Worm (Caenorhabditis elegans) whole organism, mixed stage, embryonic: ENCODE results near the gene F59A6.13.

ENCODE experiments used
- bed-3 ChIP-seq: fragments of 200-800 bp; sonication (Bioruptor generic); optimal IDR thresholded peaks from 3 replicates; lab custom pipeline; 2018; ENCODE audit warnings: mild to moderate bottlenecking, missing genetic modification characterization, moderate library complexity, missing compliant biosample characterization
- blmp-1 ChIP-seq: fragments of 150-350 bp; optimal IDR thresholded peaks from 2 replicates; lab custom pipeline; 2014; ENCODE audit warnings: missing biosample characterization, missing genetic modification characterization
- ceh-39 ChIP-seq: fragments of 150-350 bp; optimal IDR thresholded peaks from 2 replicates; lab custom pipeline; 2014; ENCODE audit warnings: missing biosample characterization, missing genetic modification characterization
- ceh-43 ChIP-seq: fragments of 200-800 bp; sonication (Bioruptor generic); optimal IDR thresholded peaks from 2 replicates; lab custom pipeline; 2018; ENCODE audit warnings: mild to moderate bottlenecking, missing genetic modification characterization, moderate library complexity, missing compliant biosample characterization
- ceh-83 ChIP-seq: fragments of 200-800 bp; sonication (Bioruptor generic); optimal IDR thresholded peaks from 2 replicates; lab custom pipeline; 2018; ENCODE audit warnings: mild to moderate bottlenecking, missing genetic modification characterization, missing compliant biosample characterization
- ces-1 ChIP-seq: fragments of 150-350 bp; optimal IDR thresholded peaks from 2 replicates; lab custom pipeline; 2014; ENCODE audit warnings: missing biosample characterization, missing genetic modification reagents, missing genetic modification characterization
- cnd-1 ChIP-seq: fragments of 200-800 bp; sonication (Bioruptor generic); optimal IDR thresholded peaks from 2 replicates; lab custom pipeline; 2018; ENCODE audit warnings: mild to moderate bottlenecking, missing genetic modification characterization, missing compliant biosample characterization
- drap-1 ChIP-seq: fragments of 200-800 bp; sonication (Bioruptor generic); optimal IDR thresholded peaks from 3 replicates; lab custom pipeline; 2018; ENCODE audit warnings: mild to moderate bottlenecking, missing genetic modification characterization, missing compliant biosample characterization
- elt-3 ChIP-seq: fragments of 150-350 bp; optimal IDR thresholded peaks from 2 replicates; lab custom pipeline; 2014; ENCODE audit warnings: missing biosample characterization, missing genetic modification characterization
- flh-1 ChIP-seq: fragments of 200-800 bp; sonication (Bioruptor generic); optimal IDR thresholded peaks from 2 replicates; lab custom pipeline; 2018; ENCODE audit warnings: mild to moderate bottlenecking, missing genetic modification characterization, moderate library complexity, missing compliant biosample characterization
- ham-2 ChIP-seq: fragments of 200-800 bp; sonication (Bioruptor generic); optimal IDR thresholded peaks from 2 replicates; lab custom pipeline; 2018; ENCODE audit warnings: mild to moderate bottlenecking, missing genetic modification characterization, missing compliant biosample characterization
- hlh-1 ChIP-seq: fragments of 150-350 bp; optimal IDR thresholded peaks from 2 replicates; lab custom pipeline; 2014; ENCODE audit warnings: missing biosample characterization, missing genetic modification reagents, missing genetic modification characterization
- lin-13 ChIP-seq: fragments of 150-350 bp; optimal IDR thresholded peaks from 2 replicates; lab custom pipeline; 2014; ENCODE audit warnings: missing biosample characterization, missing genetic modification characterization
- lin-32 ChIP-seq: fragments of 200-800 bp; sonication (Bioruptor generic); optimal IDR thresholded peaks from 2 replicates; lab custom pipeline; 2018; ENCODE audit warnings: mild to moderate bottlenecking, missing genetic modification characterization, missing compliant biosample characterization
- lsy-2 ChIP-seq: fragments of 150-350 bp; optimal IDR thresholded peaks from 2 replicates; lab custom pipeline; 2014; ENCODE audit warnings: missing biosample characterization, missing genetic modification characterization
- mab-5 ChIP-seq: fragments of 150-350 bp; optimal IDR thresholded peaks from 2 replicates; lab custom pipeline; 2014; ENCODE audit warnings: missing biosample characterization, missing genetic modification characterization
- mls-2 ChIP-seq: sonication (generic microtip); optimal IDR thresholded peaks from 2 replicates; lab custom pipeline; 2016; ENCODE audit warnings: mild to moderate bottlenecking, missing genetic modification characterization, moderate library complexity, missing compliant biosample characterization
- nhr-12 ChIP-seq: fragments of 150-350 bp; optimal IDR thresholded peaks from 2 replicates; lab custom pipeline; 2014; ENCODE audit warnings: missing biosample characterization, missing genetic modification characterization
- nhr-2 ChIP-seq: fragments of 150-350 bp; optimal IDR thresholded peaks from 2 replicates; lab custom pipeline; 2014; ENCODE audit warnings: missing biosample characterization, missing genetic modification characterization
- nhr-237 ChIP-seq: fragments of 150-350 bp; optimal IDR thresholded peaks from 2 replicates; lab custom pipeline; 2014; ENCODE audit warnings: missing biosample characterization, missing genetic modification characterization
- nhr-76 ChIP-seq: sonication (generic microtip); optimal IDR thresholded peaks from 2 replicates; lab custom pipeline; 2017; ENCODE audit warnings: missing biosample characterization, missing genetic modification characterization
- sem-2 ChIP-seq: fragments of 200-800 bp; sonication (Bioruptor generic); optimal IDR thresholded peaks from 2 replicates; lab custom pipeline; 2018; ENCODE audit warnings: mild to moderate bottlenecking, missing genetic modification characterization, missing compliant biosample characterization
- snpc-4 ChIP-seq: fragments of 150-350 bp; optimal IDR thresholded peaks from 2 replicates; lab custom pipeline; 2014; ENCODE audit warnings: missing biosample characterization, missing genetic modification characterization
- sptf-1 ChIP-seq: sonication (generic microtip); optimal IDR thresholded peaks from 2 replicates; lab custom pipeline; 2017; ENCODE audit warnings: mild to moderate bottlenecking, missing genetic modification characterization, moderate library complexity, missing compliant biosample characterization
- tbx-8 ChIP-seq: fragments of 200-800 bp; sonication (Bioruptor generic); optimal IDR thresholded peaks from 2 replicates; lab custom pipeline; 2018; ENCODE audit warnings: mild to moderate bottlenecking, missing genetic modification characterization, moderate library complexity, missing compliant biosample characterization
- unc-120 ChIP-seq: sonication (generic microtip); optimal IDR thresholded peaks from 2 replicates; lab custom pipeline; 2017; ENCODE audit warnings: missing genetic modification characterization, missing compliant biosample characterization; ENCODE audit not compliant: poor library complexity, severe bottlenecking
- unc-39 ChIP-seq: fragments of 150-350 bp; optimal IDR thresholded peaks from 2 replicates; lab custom pipeline; 2014; ENCODE audit warnings: missing biosample characterization, missing genetic modification characterization
- unc-62 ChIP-seq: fragments of 150-350 bp; optimal IDR thresholded peaks from 2 replicates; lab custom pipeline; 2014; ENCODE audit warnings: missing biosample characterization, missing genetic modification reagents, missing genetic modification characterization
- zip-8 ChIP-seq: fragments of 150-350 bp; optimal IDR thresholded peaks from 2 replicates; lab custom pipeline; 2014; ENCODE audit warnings: missing biosample characterization, missing genetic modification characterization
- ztf-11 ChIP-seq: fragments of 150-350 bp; optimal IDR thresholded peaks from 2 replicates; lab custom pipeline; 2014; ENCODE audit warnings: missing biosample characterization, missing genetic modification characterization

F59A6.13 gene

DNA sequence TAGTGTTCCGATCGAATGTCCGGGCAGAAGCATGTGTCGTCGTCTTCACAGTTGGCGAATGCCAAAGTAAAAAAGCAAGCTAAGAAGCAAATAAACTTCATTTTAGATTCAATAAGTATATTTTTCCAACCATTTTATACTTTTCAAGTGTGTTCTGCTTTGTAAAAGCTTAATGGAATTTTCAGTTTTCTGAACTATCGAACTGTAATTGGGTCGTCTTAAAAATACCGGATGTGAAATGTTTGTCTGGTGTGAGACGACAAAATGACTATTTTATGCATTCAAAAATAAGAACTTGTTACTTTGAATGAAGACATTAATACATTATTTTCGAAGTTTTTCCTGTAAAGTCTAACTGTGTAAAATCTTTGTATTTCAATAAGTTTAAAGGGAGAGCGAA is 23.9 kb upstream of the F59A6.13 start, which contains the start of gene F59A6.11:
F59A6.11 (minus strand) TSS at position 101 of the 400 bp plus-strand sequence.
- TF ChIP-seq snpc-4 (tag; lab: Kevin White, UChicago) (no peak), nhr-76 (tag; lab: Kevin White, UChicago) (no peak), lin-13 (tag; lab: Kevin White, UChicago) (no peak), ceh-83 (GFP tag; lab: Kevin White, UChicago) (no peak), ceh-39 (tag; lab: Kevin White, UChicago) (no peak), tbx-8 (GFP tag; lab: Kevin White, UChicago) (no peak), unc-62 (GFP tag; lab: Kevin White, UChicago) (no peak), unc-120 (tag; lab: Kevin White, UChicago) (no peak), lin-32 (GFP tag; lab: Kevin White, UChicago) (no peak), ceh-43 (GFP tag; lab: Kevin White, UChicago) (no peak), nhr-2 (no peak), bed-3 (GFP tag; lab: Kevin White, UChicago) (no peak), nhr-237 (no peak), sem-2 (no peak), sptf-1 (tag; lab: Kevin White, UChicago) (no peak), zip-8 (no peak), blmp-1 (tag; lab: Kevin White, UChicago) (no peak)

DNA sequence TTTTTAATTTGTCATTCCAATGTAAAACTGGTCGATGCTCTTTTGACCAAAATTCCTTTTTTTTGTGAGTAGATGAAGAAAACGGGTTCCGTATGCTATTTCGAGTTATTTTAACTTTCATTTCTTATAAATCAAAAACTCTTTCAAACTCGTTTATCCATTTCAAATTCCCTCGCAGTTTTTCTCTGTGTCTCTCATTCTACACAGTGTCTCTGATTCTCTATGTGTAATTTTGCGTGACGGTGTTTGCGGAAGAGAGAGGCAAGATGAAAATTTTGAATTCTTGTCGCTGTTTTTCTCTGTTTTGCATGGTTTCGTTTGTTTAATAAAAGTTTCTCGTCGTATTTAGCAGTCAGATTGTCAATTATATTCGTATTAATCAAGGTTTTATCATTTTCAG is 23.5 kb upstream of the F59A6.13 start, which contains the start of gene citk-2:
citk-2 (plus strand) TSS at position 399 of the 400 bp plus-strand sequence.
- TF ChIP-seq nhr-237 = peak; percentile 86
- peak; percentile 53 for TF ChIP-seq lin-13 (tag; lab: Kevin White, UChicago)
- no peak for TF ChIP-seq snpc-4 (tag; lab: Kevin White, UChicago)
- TF ChIP-seq ztf-11 (tag; lab: Kevin White, UChicago) = no peak

DNA sequence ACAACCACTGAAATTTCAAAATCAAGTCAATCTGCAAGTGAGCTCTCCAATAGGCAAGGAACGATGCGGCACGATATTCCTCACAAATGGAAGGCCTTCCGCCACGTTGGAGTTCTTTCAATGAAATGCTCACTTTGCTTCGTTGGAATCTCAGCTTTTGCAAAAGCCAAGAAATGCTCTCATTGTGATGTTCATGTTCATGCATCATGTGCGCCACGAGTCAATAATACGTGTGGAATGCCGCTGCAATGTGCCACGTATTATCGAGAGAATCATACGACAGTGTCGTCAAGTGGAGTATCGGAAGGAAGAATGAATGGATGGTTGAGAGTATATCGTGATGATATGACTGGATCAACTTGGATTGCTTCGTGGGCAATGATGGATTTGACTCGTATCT is 20.7 kb upstream of the F59A6.13 start:
- TF ChIP-seq ceh-83 (GFP tag; lab: Kevin White, UChicago) (no peak), ztf-11 (tag; lab: Kevin White, UChicago) (no peak), unc-39 (tag; lab: Kevin White, UChicago) (no peak), lsy-2 (no peak), nhr-76 (tag; lab: Kevin White, UChicago) (no peak), cnd-1 (tag; lab: Kevin White, UChicago) (no peak), ces-1 (no peak), nhr-237 (no peak), blmp-1 (tag; lab: Kevin White, UChicago) (no peak), ceh-39 (tag; lab: Kevin White, UChicago) (no peak), zip-8 (no peak), lin-32 (GFP tag; lab: Kevin White, UChicago) (no peak), snpc-4 (tag; lab: Kevin White, UChicago) (no peak), ham-2 (GFP tag; lab: Kevin White, UChicago) (no peak), mab-5 (tag; lab: Kevin White, UChicago) (no peak), sem-2 (no peak), ceh-43 (GFP tag; lab: Kevin White, UChicago) (no peak), flh-1 (no peak)
- TF ChIP-seq, all 35 proteins: peak for 0

DNA sequence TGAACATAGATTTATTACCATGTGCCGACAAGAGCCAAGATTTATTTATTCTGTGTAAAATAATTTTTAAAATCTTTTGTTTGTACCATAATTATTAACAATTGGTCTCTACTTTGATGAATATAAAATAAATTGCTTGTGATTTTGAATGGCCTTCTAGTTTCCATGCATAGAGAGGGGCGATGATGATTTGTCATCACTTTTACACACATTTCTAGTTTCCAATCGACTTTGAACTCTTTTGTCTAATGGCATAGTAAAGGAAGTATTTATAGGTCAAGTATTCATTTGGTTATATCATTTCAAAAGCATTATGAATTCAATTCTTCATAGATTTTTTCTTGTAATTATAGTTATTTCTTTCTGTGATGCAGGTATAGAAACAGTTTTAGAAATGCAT is 18.9 kb upstream of the F59A6.13 start, which contains the start of gene F59A6.10:
F59A6.10 (plus strand) TSS at position 301 of the 400 bp plus-strand sequence.
- no peak for TF ChIP-seq tbx-8 (GFP tag; lab: Kevin White, UChicago)
- no peak for TF ChIP-seq sem-2

DNA sequence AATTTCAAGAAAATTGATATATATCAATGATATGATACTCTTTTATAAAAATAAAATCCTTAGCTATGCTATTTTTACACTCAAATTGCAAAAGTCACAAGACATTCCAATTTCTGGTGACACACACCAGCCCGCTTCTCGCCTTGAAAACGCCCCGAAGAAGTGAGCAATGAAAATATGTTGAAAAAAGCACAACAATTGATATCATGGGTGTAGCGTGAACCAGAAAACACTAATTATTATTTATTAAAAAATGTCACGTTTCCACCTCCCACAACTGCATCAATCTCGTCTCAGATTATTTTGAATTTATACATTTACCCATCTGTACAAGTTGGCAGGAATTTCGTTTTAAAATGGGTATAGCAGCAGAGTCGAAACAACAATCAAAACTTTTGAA is 17.8 kb upstream of the F59A6.13 start, which contains the start of gene F59A6.4:
F59A6.4 (plus strand) TSS at position 301 of the 400 bp plus-strand sequence.
- TF ChIP-seq lin-13 (tag; lab: Kevin White, UChicago) = no peak
- no peak for TF ChIP-seq unc-62 (GFP tag; lab: Kevin White, UChicago)
- no peak for TF ChIP-seq sem-2
- no peak for TF ChIP-seq sptf-1 (tag; lab: Kevin White, UChicago)
- TF ChIP-seq cnd-1 (tag; lab: Kevin White, UChicago) = no peak
- TF ChIP-seq nhr-76 (tag; lab: Kevin White, UChicago) = no peak
- TF ChIP-seq nhr-12 (tag; lab: Kevin White, UChicago) = no peak
- TF ChIP-seq nhr-237 = no peak
- TF ChIP-seq snpc-4 (tag; lab: Kevin White, UChicago) = no peak
- TF ChIP-seq ham-2 (GFP tag; lab: Kevin White, UChicago) = no peak
- no peak for TF ChIP-seq mls-2 (tag; lab: Kevin White, UChicago)
- no peak for TF ChIP-seq lsy-2
- TF ChIP-seq hlh-1 (tag; lab: Kevin White, UChicago) = no peak
- no peak for TF ChIP-seq zip-8
- TF ChIP-seq, all 35 proteins: peak for 0

DNA sequence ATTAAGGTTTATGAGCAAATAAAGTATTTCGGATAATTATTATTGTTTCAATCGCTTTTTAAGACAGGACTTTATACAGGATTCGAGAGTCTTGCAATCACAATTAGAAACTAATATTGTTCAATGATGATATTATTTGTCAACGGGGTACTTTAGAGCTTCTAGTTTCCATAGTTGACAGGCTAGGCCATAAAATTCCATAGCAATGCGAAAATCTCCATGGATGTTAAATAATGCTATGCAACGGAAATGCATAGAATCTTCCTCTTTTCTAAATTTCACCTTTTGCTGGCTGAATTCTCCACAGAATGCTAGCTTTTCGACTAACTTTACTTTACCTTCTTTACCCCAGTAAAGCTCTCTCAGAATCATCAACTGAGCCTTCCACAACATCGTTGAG is 14.6 kb upstream of the F59A6.13 start, which contains the start of gene F59A6.3:
F59A6.3 (plus strand) TSS at position 301 of the 400 bp plus-strand sequence.
- no peak for TF ChIP-seq flh-1
- TF ChIP-seq unc-120 (tag; lab: Kevin White, UChicago) = no peak
- no peak for TF ChIP-seq mab-5 (tag; lab: Kevin White, UChicago)
- no peak for TF ChIP-seq lin-13 (tag; lab: Kevin White, UChicago)
- TF ChIP-seq elt-3 = no peak
- TF ChIP-seq sem-2 = no peak
- TF ChIP-seq drap-1 (GFP tag; lab: Kevin White, UChicago) = no peak
- TF ChIP-seq lin-32 (GFP tag; lab: Kevin White, UChicago) = no peak
- TF ChIP-seq nhr-2 = no peak
- no peak for TF ChIP-seq ceh-83 (GFP tag; lab: Kevin White, UChicago)
- no peak for TF ChIP-seq sptf-1 (tag; lab: Kevin White, UChicago)
